Worm (Caenorhabditis elegans): ENCODE data around the gene F20A1.8.

F20A1.8 gene

ce11 chrV:7021772-7022171, 25.6 kb downstream of the F20A1.8 start, which contains the start of gene F20A1.4:
Gene F20A1.4 (minus strand): TSS chrV:7021872.
- TF ChIP-seq madf-5 (GFP tag; IDR thresholded peaks at IDR 0.05): no peak
- no peak for TF ChIP-seq pqm-1 (tag; optimal IDR thresholded peaks at IDR 0.05)
- no peak for TF ChIP-seq ama-1 (optimal IDR thresholded peaks at IDR 0.05)

- TF ChIP-seq mxl-2 (GFP tag; conservative IDR thresholded peaks at IDR 0.05) (no peak), aly-2 (tag; optimal IDR thresholded peaks at IDR 0.05) (no peak), php-3 (GFP tag; IDR thresholded peaks at IDR 0.05) (no peak), set-16 (GFP tag; IDR thresholded peaks at IDR 0.05) (no peak), hlh-30 (tag; optimal IDR thresholded peaks at IDR 0.05; ENCODE audit: insufficient read depth) (no peak), lin-38 (GFP tag; IDR thresholded peaks at IDR 0.05) (no peak), daf-16 (GFP tag; optimal IDR thresholded peaks at IDR 0.05) (no peak), daf-16 (tag; optimal IDR thresholded peaks at IDR 0.05) (no peak), ces-1 (GFP tag; optimal IDR thresholded peaks at IDR 0.05) (no peak), F10B5.3 (tag; optimal IDR thresholded peaks at IDR 0.05) (no peak), nhr-111 (GFP tag; optimal IDR thresholded peaks at IDR 0.05) (no peak), ctbp-1 (GFP tag; IDR thresholded peaks at IDR 0.05) (no peak), zip-11 (GFP tag; IDR thresholded peaks at IDR 0.05) (no peak), dmd-8 (GFP tag; IDR thresholded peaks at IDR 0.05) (no peak), egl-43 (GFP tag; IDR thresholded peaks at IDR 0.05) (no peak)
These were observed 30.4 kb downstream of the F20A1.8 start, which contains the start of gene srsx-32 for ce11 chrV:7017059-7017458. Gene srsx-32 (plus strand): TSS chrV:7017359.

ce11 chrV:7015872-7016271, 31.5 kb downstream of the F20A1.8 start, which contains the start of gene C33G8.13:
Gene C33G8.13 (minus strand): TSS chrV:7015972.
- TF ChIP-seq ZK546.5 (tag; optimal IDR thresholded peaks at IDR 0.05) (no peak), dmd-6 (GFP tag; IDR thresholded peaks at IDR 0.05) (no peak), zfp-3 (GFP tag; conservative IDR thresholded peaks at IDR 0.05) (no peak), jun-1 (tag; optimal IDR thresholded peaks at IDR 0.05) (no peak), cey-2 (tag; optimal IDR thresholded peaks at IDR 0.05; ENCODE audit: borderline replicate concordance, insufficient read depth) (no peak), F44E2.7 (GFP tag; IDR thresholded peaks at IDR 0.05) (no peak), hmg-1.1 (GFP tag; IDR thresholded peaks at IDR 0.05) (no peak), fkh-10 (GFP tag; optimal IDR thresholded peaks at IDR 0.05) (no peak)

- TF ChIP-seq nhr-42 (GFP tag; IDR thresholded peaks at IDR 0.05) (no peak), mxl-2 (GFP tag; conservative IDR thresholded peaks at IDR 0.05) (no peak), snpc-4 (tag; optimal IDR thresholded peaks at IDR 0.05) (no peak), Y75B8A.6 (GFP tag; IDR thresholded peaks at IDR 0.05) (no peak), ceh-20 (GFP tag; IDR thresholded peaks at IDR 0.05) (no peak), daf-8 (GFP tag; IDR thresholded peaks at IDR 0.05) (no peak), F49E8.2 (tag; optimal IDR thresholded peaks at IDR 0.05; ENCODE audit: borderline replicate concordance) (no peak), zag-1 (tag; optimal IDR thresholded peaks at IDR 0.05) (no peak), sdz-12 (GFP tag; optimal IDR thresholded peaks at IDR 0.05) (no peak), nhr-76 (tag; optimal IDR thresholded peaks at IDR 0.05) (no peak), ztf-7 (tag; optimal IDR thresholded peaks at IDR 0.05) (no peak), mxl-3 (GFP tag; optimal IDR thresholded peaks at IDR 0.05) (no peak), zip-2 (tag; optimal IDR thresholded peaks at IDR 0.05) (no peak)
These were observed 34.8 kb downstream of the F20A1.8 start, which contains the start of gene srw-127 for ce11 chrV:7012617-7013016. Gene srw-127 (plus strand): TSS chrV:7012917.
